Worm (Caenorhabditis elegans) whole organism, L4 larva: Measurements from ENCODE around the gene hrg-6.

Experiments
- cey-2 ChIP-seq: sonication (generic microtip); optimal IDR thresholded peaks from 3 replicates; lab custom pipeline; 2017; ENCODE audit warnings: missing genetic modification characterization, mild to moderate bottlenecking, missing compliant biosample characterization, antibody characterized with exemption, borderline replicate concordance; ENCODE audit not compliant: insufficient read depth
- mep-1 ChIP-seq: fragments of 150-350 bp; sonication (generic microtip); optimal IDR thresholded peaks from 3 replicates; lab custom pipeline; 2014; ENCODE audit warnings: missing biosample characterization, missing genetic modification characterization
- nhr-11 ChIP-seq: fragments of 150-350 bp; optimal IDR thresholded peaks from 2 replicates; lab custom pipeline; 2014; ENCODE audit warnings: missing biosample characterization, missing genetic modification characterization
- pqm-1 ChIP-seq: sonication (generic microtip); optimal IDR thresholded peaks from 2 replicates; lab custom pipeline; 2017; ENCODE audit warnings: missing biosample characterization, missing genetic modification characterization
- unc-130 ChIP-seq: sonication (generic microtip); optimal IDR thresholded peaks from 2 replicates; lab custom pipeline; 2016; ENCODE audit warnings: missing genetic modification reagents, missing genetic modification characterization, missing compliant biosample characterization

ce11 chrIV:11080823-11081285 lies 48.5 kb downstream of the hrg-6 start, which contains the start of gene atg-7:
- TF ChIP-seq cey-2 (no peak), mep-1 (tag; lab: Kevin White, UChicago) (no peak), unc-130 (GFP tag; lab: Kevin White, UChicago) (no peak), pqm-1 (tag; lab: Kevin White, UChicago) (no peak), nhr-11 (tag; lab: Kevin White, UChicago) (no peak)
